Worm (Caenorhabditis elegans): Measurements from ENCODE around the gene C02C6.14.

ce11 chrX:15552024-15552769 is 14.7 kb downstream of the C02C6.14 start:
- TF ChIP-seq mdl-1 (tag; optimal IDR thresholded peaks at IDR 0.05): no peak
- no peak for TF ChIP-seq nhr-47 (tag; optimal IDR thresholded peaks at IDR 0.05)
- no peak for TF ChIP-seq fkh-10 (GFP tag; optimal IDR thresholded peaks at IDR 0.05)
- no peak for TF ChIP-seq ama-1 (optimal IDR thresholded peaks at IDR 0.05)
- TF ChIP-seq nhr-28 (tag; optimal IDR thresholded peaks at IDR 0.05): no peak
- TF ChIP-seq nhr-237 (tag; optimal IDR thresholded peaks at IDR 0.05): no peak
- TF ChIP-seq hlh-4 (tag; optimal IDR thresholded peaks at IDR 0.05): no peak
- no peak for TF ChIP-seq unc-62 (GFP tag; optimal IDR thresholded peaks at IDR 0.05)
- TF ChIP-seq skn-1 (tag; optimal IDR thresholded peaks at IDR 0.05): no peak
- TF ChIP-seq lin-13 (GFP tag; optimal IDR thresholded peaks at IDR 0.05): no peak
- TF ChIP-seq zag-1 (tag; optimal IDR thresholded peaks at IDR 0.05): no peak
